Fruit fly (Drosophila melanogaster): ENCODE data around the gene Roc1a.

Roc1a gene

DNA sequence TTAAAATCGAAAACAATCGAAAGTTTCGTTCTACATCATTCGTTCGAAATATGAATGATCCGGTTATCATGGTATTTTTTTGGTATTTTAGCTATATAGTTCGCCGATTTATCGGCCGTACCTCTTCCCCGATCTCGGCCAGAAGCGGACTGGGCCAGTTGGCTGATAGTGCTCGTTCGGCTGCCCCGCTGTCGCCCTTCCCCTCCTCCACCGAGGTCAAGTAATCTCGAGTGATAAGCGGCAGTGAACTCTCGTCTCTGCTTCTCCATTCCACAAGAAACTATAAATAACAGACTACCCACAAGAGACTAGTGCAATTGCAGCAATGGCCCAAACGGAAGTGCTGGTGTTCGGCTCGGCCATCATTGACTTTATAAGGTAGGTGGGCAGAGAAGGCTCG is 23.7 kb upstream of the Roc1a start, which contains the start of gene CG13369 (continued):
- TF ChIP-seq GATAe (GFP tag; conservative IDR thresholded peaks at IDR 0.05) = peak; percentile 68
- no peak for TF ChIP-seq CG5180 (GFP tag; optimal IDR thresholded peaks at IDR 0.05)
- peak; percentile 36 for TF ChIP-seq MBD-R2 (GFP tag; IDR thresholded peaks at IDR 0.05)
- 0 out of 2 replicates have a peak, but pooled peaks have one; percentile 21 for TF ChIP-seq unc-4 (GFP tag; IDR thresholded peaks at IDR 0.05; ENCODE audit: partially characterized antibody)

dm6 chrX:625157-625627 is 21.9 kb upstream of the Roc1a start, which contains the start of the genes CG13364 and Hinfp:
TSS of gene CG13364 (minus strand) at chrX:625203.
TSS of gene Hinfp (plus strand) at chrX:625542.
- TF ChIP-seq Dbx (GFP tag; IDR thresholded peaks at IDR 0.05) = no peak
- TF ChIP-seq CG15514 (GFP tag; optimal IDR thresholded peaks at IDR 0.05) = peak; percentile 83
- TF ChIP-seq lbe (GFP tag; optimal IDR thresholded peaks at IDR 0.05) = peak; percentile 19
- TF ChIP-seq CG7839 (tag; optimal IDR thresholded peaks at IDR 0.05) = peak; percentile 0
- TF ChIP-seq jing (GFP tag; optimal IDR thresholded peaks at IDR 0.05) = no peak
- TF ChIP-seq grau (tag; optimal IDR thresholded peaks at IDR 0.05) = peak; percentile 3
- no peak for TF ChIP-seq chif (GFP tag; optimal IDR thresholded peaks at IDR 0.05)
- peak; percentile 75 for TF ChIP-seq CG13287 (GFP tag; IDR thresholded peaks at IDR 0.05; ENCODE audit: partially characterized antibody)
- TF ChIP-seq sd (tag; optimal IDR thresholded peaks at IDR 0.05) = peak; percentile 23
- no peak for TF ChIP-seq her (GFP tag; optimal IDR thresholded peaks at IDR 0.05)
- TF ChIP-seq CG5180 (GFP tag; optimal IDR thresholded peaks at IDR 0.05) = no peak
- peak; percentile 97 for TF ChIP-seq vnd (GFP tag; IDR thresholded peaks at IDR 0.05; ENCODE audit: partially characterized antibody)
- peak; percentile 69; the same call in 2 of the 3 replicates for TF ChIP-seq mld (GFP tag; IDR thresholded peaks at IDR 0.05; ENCODE audit: partially characterized antibody)
- TF ChIP-seq CG10366 (GFP tag; IDR thresholded peaks at IDR 0.05) = no peak
- no peak for TF ChIP-seq bigmax (GFP tag; optimal IDR thresholded peaks at IDR 0.05)
- peak; percentile 84 for TF ChIP-seq hb (GFP tag; IDR thresholded peaks at IDR 0.05; ENCODE audit: partially characterized antibody)
- peak; percentile 32 for TF ChIP-seq CG2712 (tag; optimal IDR thresholded peaks at IDR 0.05)
- TF ChIP-seq CG30020 (tag; optimal IDR thresholded peaks at IDR 0.05) = peak; percentile 17
- TF ChIP-seq Deaf1 (tag; optimal IDR thresholded peaks at IDR 0.05) = no peak
- no peak for TF ChIP-seq Ravus (GFP tag; IDR thresholded peaks at IDR 0.05)
- TF ChIP-seq mam (GFP tag; optimal IDR thresholded peaks at IDR 0.05) = no peak
- TF ChIP-seq Mad (GFP tag; optimal IDR thresholded peaks at IDR 0.05) = no peak
- TF ChIP-seq tup (GFP tag; optimal IDR thresholded peaks at IDR 0.05) = no peak
- TF ChIP-seq CG14860 (GFP tag; IDR thresholded peaks at IDR 0.05; ENCODE audit: partially characterized antibody) = peak; percentile 82
- no peak for TF ChIP-seq CG4730 (GFP tag; IDR thresholded peaks at IDR 0.05)
- no peak for TF ChIP-seq ewg (GFP tag; optimal IDR thresholded peaks at IDR 0.05)
- peak; percentile 54 for TF ChIP-seq stwl (tag; optimal IDR thresholded peaks at IDR 0.05)
- TF ChIP-seq pros (GFP tag; optimal IDR thresholded peaks at IDR 0.05) = no peak
- TF ChIP-seq CG3995 (GFP tag; optimal IDR thresholded peaks at IDR 0.05) = peak; percentile 6
- peak; percentile 23 for TF ChIP-seq CG2129 (GFP tag; IDR thresholded peaks at IDR 0.05; ENCODE audit: partially characterized antibody)
- TF ChIP-seq stc (GFP tag; IDR thresholded peaks at IDR 0.05) = no peak
- TF ChIP-seq Bgb (GFP tag; IDR thresholded peaks at IDR 0.05; ENCODE audit: partially characterized antibody) = peak; percentile 64
- TF ChIP-seq CG16863 (GFP tag; optimal IDR thresholded peaks at IDR 0.05) = no peak
- TF ChIP-seq CG17361 (GFP tag; IDR thresholded peaks at IDR 0.05) = peak; percentile 37; the same call in 2 of the 3 replicates
- TF ChIP-seq CG8359 (GFP tag; optimal IDR thresholded peaks at IDR 0.05; ENCODE audit: borderline replicate concordance) = no peak
- peak; percentile 24 for TF ChIP-seq CG8290 (GFP tag; optimal IDR thresholded peaks at IDR 0.05)
- TF ChIP-seq CG8290 (tag; optimal IDR thresholded peaks at IDR 0.05) = no peak
- TF ChIP-seq fu2 (GFP tag; optimal IDR thresholded peaks at IDR 0.05) = no peak
- peak; percentile 39 for TF ChIP-seq CG12391 (tag; optimal IDR thresholded peaks at IDR 0.05)
- TF ChIP-seq CG7963 (GFP tag; IDR thresholded peaks at IDR 0.05; ENCODE audit: partially characterized antibody) = peak; percentile 66
- no peak for TF ChIP-seq CG7271 (tag; optimal IDR thresholded peaks at IDR 0.05)
- TF ChIP-seq TFAM (GFP tag; optimal IDR thresholded peaks at IDR 0.05) = no peak
- TF ChIP-seq ac (GFP tag; optimal IDR thresholded peaks at IDR 0.05) = no peak
- TF ChIP-seq Ssrp (tag; optimal IDR thresholded peaks at IDR 0.05) = no peak
- TF ChIP-seq ash1 (GFP tag; optimal IDR thresholded peaks at IDR 0.05) = no peak
